Worm (Caenorhabditis elegans) whole organism, L4/young adult: ENCODE measurements around the gene ztf-8.

ENCODE experiments used
- W03F9.2 ChIP-seq: fragments of 150-350 bp; optimal IDR thresholded peaks from 2 replicates; lab custom pipeline; 2014; ENCODE audit warnings: missing biosample characterization, missing genetic modification characterization
- dao-5 ChIP-seq: sonication (generic microtip); optimal IDR thresholded peaks from 2 replicates; lab custom pipeline; 2016; ENCODE audit warnings: missing genotype, missing genetic modification characterization, moderate library complexity, missing compliant biosample characterization
- him-1 ChIP-seq: sonication (generic microtip); optimal IDR thresholded peaks from 2 replicates; lab custom pipeline; 2016; ENCODE audit warnings: missing genotype, missing genetic modification reagents, missing genetic modification characterization, missing compliant biosample characterization

DNA sequence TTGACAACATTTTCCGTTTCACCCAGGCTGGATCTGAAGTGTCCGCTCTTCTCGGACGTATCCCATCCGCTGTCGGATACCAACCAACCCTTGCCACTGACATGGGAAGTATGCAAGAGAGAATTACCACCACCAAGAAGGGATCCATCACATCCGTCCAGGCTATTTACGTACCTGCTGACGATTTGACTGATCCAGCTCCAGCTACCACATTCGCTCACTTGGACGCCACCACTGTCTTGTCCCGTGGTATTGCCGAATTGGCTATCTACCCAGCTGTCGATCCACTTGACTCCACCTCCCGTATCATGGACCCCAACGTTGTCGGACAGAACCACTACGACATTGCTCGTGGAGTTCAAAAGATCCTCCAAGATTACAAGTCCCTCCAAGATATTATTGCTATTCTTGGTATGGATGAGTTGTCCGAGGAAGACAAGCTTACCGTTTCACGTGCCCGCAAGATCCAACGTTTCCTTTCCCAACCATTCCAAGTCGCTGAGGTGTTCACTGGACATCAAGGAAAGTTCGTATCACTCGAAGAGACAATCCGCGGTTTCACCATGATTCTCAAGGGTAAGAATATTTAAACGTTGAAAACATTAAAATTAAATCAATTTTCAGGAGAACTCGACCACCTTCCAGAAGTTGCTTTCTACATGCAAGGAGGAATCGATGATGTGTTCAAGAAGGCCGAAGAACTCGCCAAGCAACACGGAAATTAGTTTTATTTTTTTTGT, 43.6 kb downstream of the ztf-8 start:
- TF ChIP-seq him-1 (tag; lab: Kevin White, UChicago): no peak
- no peak for TF ChIP-seq dao-5 (tag; lab: Kevin White, UChicago)
- no peak for TF ChIP-seq W03F9.2 (tag; lab: Kevin White, UChicago)
